Worm (Caenorhabditis elegans): ENCODE measurements around the gene M05D6.5.

M05D6.5 gene

DNA sequence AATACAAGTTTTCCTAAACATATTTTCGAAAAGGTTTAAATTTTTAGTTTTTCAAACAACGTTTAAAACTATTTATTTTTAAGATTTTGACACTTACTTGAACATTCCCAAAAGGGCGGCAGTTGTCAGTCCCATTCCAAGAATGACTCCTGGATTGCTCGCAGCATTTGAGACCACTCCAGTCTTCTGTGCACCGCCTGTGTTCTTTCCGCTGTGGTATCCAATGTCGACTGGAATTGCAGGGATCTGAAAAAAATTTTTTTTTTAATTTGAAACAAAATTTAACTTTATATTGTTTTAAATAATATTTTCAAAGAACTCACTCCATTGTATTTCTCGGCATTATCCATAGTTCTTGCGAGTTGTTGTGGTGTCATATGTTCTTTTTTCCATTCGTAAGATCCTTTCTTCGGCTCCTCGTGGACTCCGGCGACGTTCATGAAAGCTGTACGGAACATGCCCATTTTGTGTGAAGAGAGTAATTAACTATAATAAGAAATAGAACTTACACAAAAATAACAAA is at the start of gene M05D6.5:
M05D6.5 (minus strand) TSS at position 473 of the 523 bp plus-strand sequence.
- TF ChIP-seq lsy-2 (tag; optimal IDR thresholded peaks at IDR 0.05) (no peak), sptf-1 (tag; optimal IDR thresholded peaks at IDR 0.05) (no peak), ztf-4 (tag; optimal IDR thresholded peaks at IDR 0.05) (peak; percentile 52)

DNA sequence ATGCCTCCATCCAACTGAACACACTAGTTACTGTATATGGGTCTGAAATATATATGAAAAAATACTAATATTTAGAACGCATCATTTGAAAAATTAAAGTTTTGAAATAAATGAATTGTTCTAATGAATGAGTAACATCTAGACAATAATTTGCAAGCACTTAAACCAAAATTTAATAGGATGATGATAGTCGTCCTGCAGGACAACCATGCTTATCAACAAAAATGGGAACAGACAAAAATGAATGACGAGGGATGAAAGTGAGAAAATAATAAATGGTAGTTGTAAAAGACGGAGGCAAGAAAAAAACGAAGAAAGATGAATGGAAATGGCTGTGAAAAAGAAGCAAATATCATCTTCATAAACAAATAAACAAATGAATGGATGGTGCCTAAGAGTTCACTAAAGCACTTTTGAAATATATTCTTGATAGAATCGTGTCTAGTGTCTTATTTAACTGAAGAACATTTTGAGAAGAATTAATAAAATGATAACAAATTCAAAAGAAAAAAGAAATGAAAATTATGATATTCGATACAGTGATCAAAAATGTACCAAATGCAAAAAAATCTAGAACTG is 49.3 kb upstream of the M05D6.5 start, which contains the start of gene gldi-7:
gldi-7 (minus strand) TSS at position 42 of the 579 bp plus-strand sequence.
- TF ChIP-seq efl-1 (optimal IDR thresholded peaks at IDR 0.05) = no peak
- TF ChIP-seq efl-1 (GFP tag; optimal IDR thresholded peaks at IDR 0.05 in 1 of 2) = peak in 1 of 2 experiments; percentile 54
- no peak for TF ChIP-seq nhr-84 (tag; optimal IDR thresholded peaks at IDR 0.05)
- peak; percentile 11 for TF ChIP-seq blmp-1 (tag; optimal IDR thresholded peaks at IDR 0.05)

ce11 chrII:8529176-8529698 is 47.2 kb upstream of the M05D6.5 start:
- TF ChIP-seq mep-1 (tag; optimal IDR thresholded peaks at IDR 0.05) (peak; percentile 9), elt-3 (tag; optimal IDR thresholded peaks at IDR 0.05) (peak in 1 of 6 experiments; percentile 29), snu-23 (GFP tag; optimal IDR thresholded peaks at IDR 0.05) (peak; percentile 13), lsy-2 (tag; optimal IDR thresholded peaks at IDR 0.05) (peak in 1 of 2 experiments; percentile 13), zag-1 (tag; optimal IDR thresholded peaks at IDR 0.05) (no peak), blmp-1 (tag; optimal IDR thresholded peaks at IDR 0.05) (peak; percentile 75), lin-14 (GFP tag; optimal IDR thresholded peaks at IDR 0.05) (peak; percentile 2), fkh-10 (GFP tag; optimal IDR thresholded peaks at IDR 0.05) (no peak), sox-4 (tag; optimal IDR thresholded peaks at IDR 0.05) (no peak), nhr-85 (tag) (peak; percentile 60)

DNA sequence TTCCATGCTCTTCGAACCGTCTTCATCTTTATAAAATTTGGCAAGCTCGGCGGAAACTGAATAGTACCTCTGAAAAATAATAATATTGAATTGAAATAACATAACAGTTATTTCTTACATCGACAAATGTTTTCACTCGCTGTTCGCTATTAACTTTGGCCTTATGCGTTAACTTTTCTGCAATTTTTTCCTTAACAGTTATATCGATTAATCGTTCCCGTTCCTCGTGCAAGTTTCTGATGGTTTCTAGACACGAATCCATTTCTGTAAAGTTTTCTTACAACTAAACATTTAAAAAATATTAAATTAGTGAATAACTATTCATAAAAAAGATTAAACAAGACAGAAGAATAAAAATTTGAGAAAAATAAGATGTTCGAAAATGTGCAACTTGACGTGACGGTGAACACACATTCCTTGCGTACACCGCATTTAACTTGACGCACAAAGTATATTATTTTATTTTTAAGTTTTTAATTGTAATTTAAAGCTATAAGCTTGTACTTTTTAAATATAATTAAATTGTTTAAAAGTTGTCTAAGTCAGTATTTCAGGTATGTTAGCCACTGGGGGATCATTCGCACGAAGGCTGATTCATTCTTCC is 43.2 kb upstream of the M05D6.5 start, which contains the start of the genes prp-9 and mrps-18B:
prp-9 (minus strand) TSS at position 264 of the 604 bp plus-strand sequence.
mrps-18B (plus strand) TSS at position 549 of the 604 bp plus-strand sequence.
- no peak for TF ChIP-seq nhr-11 (tag; optimal IDR thresholded peaks at IDR 0.05)
- TF ChIP-seq elt-2 (tag; optimal IDR thresholded peaks at IDR 0.05) = no peak
- peak; percentile 83 for TF ChIP-seq F16B12.6 (tag; optimal IDR thresholded peaks at IDR 0.05)
- no peak for TF ChIP-seq ceh-90 (tag; optimal IDR thresholded peaks at IDR 0.05)
- no peak for TF ChIP-seq alr-1 (tag; optimal IDR thresholded peaks at IDR 0.05; ENCODE audit: borderline replicate concordance)
- no peak for TF ChIP-seq pqm-1 (tag; optimal IDR thresholded peaks at IDR 0.05)
- peak; percentile 41 for TF ChIP-seq swsn-7 (tag; optimal IDR thresholded peaks at IDR 0.05)
- TF ChIP-seq C34B4.2 (tag; optimal IDR thresholded peaks at IDR 0.05) = no peak
- no peak for TF ChIP-seq ceh-8 (GFP tag; optimal IDR thresholded peaks at IDR 0.05)
- TF ChIP-seq mep-1 (tag; optimal IDR thresholded peaks at IDR 0.05) = peak; percentile 87
- TF ChIP-seq lin-13 (GFP tag; optimal IDR thresholded peaks at IDR 0.05) = no peak
- no peak for TF ChIP-seq aly-2 (tag; optimal IDR thresholded peaks at IDR 0.05)
- TF ChIP-seq dpl-1 (GFP tag; optimal IDR thresholded peaks at IDR 0.05) = peak in 2 of 3 experiments; percentile 25 to 56
- TF ChIP-seq unc-98 (GFP tag; IDR thresholded peaks at IDR 0.05) = no peak
- TF ChIP-seq rnt-1 (tag; optimal IDR thresholded peaks at IDR 0.05) = peak; percentile 4
- no peak for TF ChIP-seq hpl-2 (GFP tag; optimal IDR thresholded peaks at IDR 0.05)
- no peak for TF ChIP-seq ztf-11 (tag; optimal IDR thresholded peaks at IDR 0.05)
- TF ChIP-seq snu-23 (GFP tag; optimal IDR thresholded peaks at IDR 0.05) = peak; percentile 60
- TF ChIP-seq xbp-1 (tag; optimal IDR thresholded peaks at IDR 0.05) = peak; percentile 34
- TF ChIP-seq ceh-82 (tag; optimal IDR thresholded peaks at IDR 0.05) = peak in 2 of 3 experiments; percentile 27 to 32
- no peak for TF ChIP-seq unc-62 (GFP tag; optimal IDR thresholded peaks at IDR 0.05)
- peak; percentile 31 for TF ChIP-seq nhr-47 (tag; optimal IDR thresholded peaks at IDR 0.05)
- TF ChIP-seq zag-1 (tag; optimal IDR thresholded peaks at IDR 0.05) = no peak
- no peak for TF ChIP-seq nhr-85 (tag)
- peak; percentile 3 for TF ChIP-seq nhr-90 (tag; optimal IDR thresholded peaks at IDR 0.05; ENCODE audit: poor library complexity)
- TF ChIP-seq C16A3.4 (tag; optimal IDR thresholded peaks at IDR 0.05) = peak; percentile 53
- no peak for TF ChIP-seq fkh-10 (GFP tag; optimal IDR thresholded peaks at IDR 0.05)
- no peak for TF ChIP-seq isw-1 (GFP tag; IDR thresholded peaks at IDR 0.05)
- peak; percentile 35 for TF ChIP-seq nhr-20 (tag; optimal IDR thresholded peaks at IDR 0.05)
- no peak for TF ChIP-seq nhr-28 (tag; optimal IDR thresholded peaks at IDR 0.05)
- TF ChIP-seq tlp-1 (tag; optimal IDR thresholded peaks at IDR 0.05) = no peak
- no peak for TF ChIP-seq lin-15B (tag; optimal IDR thresholded peaks at IDR 0.05)
- TF ChIP-seq lir-3 (tag; optimal IDR thresholded peaks at IDR 0.05; ENCODE audit: poor library complexity) = peak; percentile 23
- TF ChIP-seq grh-1 (GFP tag; IDR thresholded peaks at IDR 0.05) = no peak
